Fruit fly (Drosophila melanogaster): ENCODE measurements around the gene Octbeta3R.

The Octbeta3R gene

dm6 chr3R:12562026-12562425 lies 14.0 kb upstream of the Octbeta3R start (continued):
- TF ChIP-seq CG42726 (GFP tag; IDR thresholded peaks at IDR 0.05; ENCODE audit: partially characterized antibody) (no peak), Ssrp (tag; optimal IDR thresholded peaks at IDR 0.05) (peak; percentile 25), CG32532 (GFP tag; IDR thresholded peaks at IDR 0.05) (peak; percentile 21; the same call in 1 of the 2 replicates), CG31441 (GFP tag; IDR thresholded peaks at IDR 0.05) (peak; percentile 64), pum (GFP tag; optimal IDR thresholded peaks at IDR 0.05) (no peak), CG18599 (GFP tag; optimal IDR thresholded peaks at IDR 0.05) (peak; percentile 22), Kr (GFP tag; optimal IDR thresholded peaks at IDR 0.05) (no peak), CG3281 (GFP tag; optimal IDR thresholded peaks at IDR 0.05) (peak; percentile 66), CG10209 (GFP tag; optimal IDR thresholded peaks at IDR 0.05) (peak; percentile 9), CG9817 (tag; optimal IDR thresholded peaks at IDR 0.05) (peak; percentile 38), nau (GFP tag; optimal IDR thresholded peaks at IDR 0.05) (peak; percentile 78), CG14441 (GFP tag; IDR thresholded peaks at IDR 0.05) (no peak), CG10979 (tag; optimal IDR thresholded peaks at IDR 0.05) (no peak), ewg (GFP tag; optimal IDR thresholded peaks at IDR 0.05) (no peak), CG12659 (GFP tag; optimal IDR thresholded peaks at IDR 0.05) (peak; percentile 30), CG9727 (GFP tag; optimal IDR thresholded peaks at IDR 0.05) (peak; percentile 24), wdn (GFP tag; IDR thresholded peaks at IDR 0.05) (no peak), run (tag; optimal IDR thresholded peaks at IDR 0.05) (peak; percentile 32), az2 (GFP tag; optimal IDR thresholded peaks at IDR 0.05) (peak; percentile 7), CG7839 (tag; optimal IDR thresholded peaks at IDR 0.05) (peak; percentile 61), Sox102F (GFP tag; optimal IDR thresholded peaks at IDR 0.05) (peak; percentile 49), Oli (tag; optimal IDR thresholded peaks at IDR 0.05) (peak; percentile 31), chn (GFP tag; optimal IDR thresholded peaks at IDR 0.05) (no peak), Sry-β (GFP tag; optimal IDR thresholded peaks at IDR 0.05) (no peak), CG17361 (GFP tag; IDR thresholded peaks at IDR 0.05) (peak; percentile 73), CG8388 (GFP tag; optimal IDR thresholded peaks at IDR 0.05) (peak; percentile 10), Meics (GFP tag; optimal IDR thresholded peaks at IDR 0.05) (peak; percentile 48), row (GFP tag; IDR thresholded peaks at IDR 0.05) (0 out of 3 replicates have a peak, but pooled peaks have one; percentile 4), Bdp1 (GFP tag; optimal IDR thresholded peaks at IDR 0.05) (no peak), Doc3 (GFP tag; IDR thresholded peaks at IDR 0.05; ENCODE audit: partially characterized antibody) (no peak), CG4617 (GFP tag; optimal IDR thresholded peaks at IDR 0.05; ENCODE audit: borderline replicate concordance) (no peak), CG9932 (GFP tag; IDR thresholded peaks at IDR 0.05) (peak; percentile 38), Fer3 (tag; optimal IDR thresholded peaks at IDR 0.05) (peak; percentile 37), CG10147 (GFP tag; optimal IDR thresholded peaks at IDR 0.05) (peak; percentile 55), Eip74EF (GFP tag; optimal IDR thresholded peaks at IDR 0.05) (peak in 1 of 2 experiments; percentile 49), CG15011 (GFP tag; optimal IDR thresholded peaks at IDR 0.05) (peak; percentile 22), Sox100B (GFP tag; optimal IDR thresholded peaks at IDR 0.05) (peak; percentile 54), chif (GFP tag; optimal IDR thresholded peaks at IDR 0.05) (no peak), CG6791 (GFP tag; IDR thresholded peaks at IDR 0.05; ENCODE audit: partially characterized antibody) (no peak), tap (tag; optimal IDR thresholded peaks at IDR 0.05) (peak; percentile 47), lmd (GFP tag; IDR thresholded peaks at IDR 0.05) (peak; percentile 35; the same call in 1 of the 2 replicates), sens (GFP tag) (peak; percentile 56), bab2 (GFP tag; optimal IDR thresholded peaks at IDR 0.05) (no peak), her (GFP tag; optimal IDR thresholded peaks at IDR 0.05) (no peak), CG15269 (tag; optimal IDR thresholded peaks at IDR 0.05) (peak; percentile 71), so (GFP tag; IDR thresholded peaks at IDR 0.05) (no peak), Hmx (GFP tag; optimal IDR thresholded peaks at IDR 0.05) (no peak), Ptx1 (GFP tag; IDR thresholded peaks at IDR 0.05) (0 out of 2 replicates have a peak, but pooled peaks have one; percentile 18), dysf (GFP tag; IDR thresholded peaks at IDR 0.05) (peak; percentile 15; the same call in 1 of the 3 replicates), CG17359 (tag; optimal IDR thresholded peaks at IDR 0.05) (peak; percentile 42)
